Fruit fly (Drosophila melanogaster) whole organism, wandering third instar larva: ENCODE data around the gene Imp.
A peak's percentile ranks its signal among the peaks of the same experiment; 100 is the strongest.

Experiments used
- Abd-B ChIP-seq: fragments of >200 bp; optimal IDR thresholded peaks from 2 replicates; lab custom pipeline; 2017; ENCODE audit warnings: missing biosample characterization, missing genetic modification characterization
- CG32264 ChIP-seq: fragments of 200-800 bp; sonication (Bioruptor generic); optimal IDR thresholded peaks from 2 replicates; lab custom pipeline; 2016; ENCODE audit warnings: missing biosample characterization, missing genetic modification characterization
- CrebA ChIP-seq: fragments of 200-800 bp; sonication (Bioruptor generic); optimal IDR thresholded peaks from 2 replicates; lab custom pipeline; 2016; ENCODE audit warnings: missing biosample characterization, mild to moderate bottlenecking, missing genetic modification characterization, borderline replicate concordance
- Dfd ChIP-seq: fragments of >200 bp; optimal IDR thresholded peaks from 2 replicates; lab custom pipeline; 2017; ENCODE audit warnings: missing biosample characterization, missing genetic modification characterization
- Dif ChIP-seq: fragments of 200-275, 200-300 bp; sonication (Bioruptor generic); optimal IDR thresholded peaks from 2 replicates; lab custom pipeline; 2018; ENCODE audit warnings: missing biosample characterization, missing genetic modification characterization; ENCODE audit not compliant: partially characterized antibody
- GATAd ChIP-seq: sonication (Bioruptor generic); optimal IDR thresholded peaks from 2 replicates; lab custom pipeline; 2016; ENCODE audit warnings: missing biosample characterization, missing genetic modification characterization
- HLH106 ChIP-seq: fragments of 200-800 bp; optimal IDR thresholded peaks from 3 replicates; lab custom pipeline; 2019; ENCODE audit warnings: missing biosample characterization, mild to moderate bottlenecking, missing genetic modification characterization, moderate library complexity
- Hnf4 ChIP-seq: fragments of 200-800 bp; sonication (Bioruptor generic); optimal IDR thresholded peaks from 2 replicates; lab custom pipeline; 2016; ENCODE audit warnings: missing biosample characterization, mild to moderate bottlenecking, missing genetic modification characterization
- Hr78 ChIP-seq: fragments of >200 bp; optimal IDR thresholded peaks from 2 replicates; lab custom pipeline; 2017; ENCODE audit warnings: missing biosample characterization, missing genetic modification characterization
- Hr83 ChIP-seq: fragments of 200-300 bp; sonication (Bioruptor generic); optimal IDR thresholded peaks from 2 replicates; lab custom pipeline; 2016; ENCODE audit warnings: missing biosample characterization, mild to moderate bottlenecking, missing genetic modification characterization, moderate library complexity; ENCODE audit not compliant: poor library complexity, severe bottlenecking
- Jra ChIP-seq: sonication (Bioruptor generic); optimal IDR thresholded peaks from 2 replicates; lab custom pipeline; 2016; ENCODE audit warnings: missing biosample characterization, missing genetic modification characterization
- Myc ChIP-seq: fragments of >200 bp; optimal IDR thresholded peaks from 2 replicates; lab custom pipeline; 2017
- N ChIP-seq: fragments of >200 bp; optimal IDR thresholded peaks from 2 replicates; lab custom pipeline; 2018; ENCODE audit warnings: missing biosample characterization, missing external identifiers, missing genetic modification characterization
- OdsH ChIP-seq: fragments of 200-800 bp; sonication (Bioruptor generic); optimal IDR thresholded peaks from 2 replicates; lab custom pipeline; 2016; ENCODE audit warnings: missing biosample characterization, mild to moderate bottlenecking, missing genetic modification characterization
- Rel ChIP-seq, 2 experiments: fragments of 200-800 bp; sonication (Bioruptor generic) in 1 of 2; optimal IDR thresholded peaks; 2 replicates in 1 of 2; 3 replicates in 1 of 2; lab custom pipeline; 2016 to 2019; ENCODE audit warnings: mild to moderate bottlenecking in 2 of 2, missing biosample characterization in 2 of 2, missing genetic modification characterization in 2 of 2, moderate library complexity in 1 of 2
- Sp1 ChIP-seq: fragments of 200-800 bp; sonication (Bioruptor generic); optimal IDR thresholded peaks from 3 replicates; lab custom pipeline; 2019; ENCODE audit warnings: missing biosample characterization, mild to moderate bottlenecking, missing genetic modification characterization, moderate library complexity
- Vsx2 ChIP-seq: fragments of 200-300, 225-300 bp; sonication (Bioruptor generic); optimal IDR thresholded peaks from 2 replicates; lab custom pipeline; 2018; ENCODE audit warnings: missing biosample characterization, missing genetic modification characterization; ENCODE audit not compliant: partially characterized antibody
- br ChIP-seq: fragments of 200-800 bp; sonication (Bioruptor generic); optimal IDR thresholded peaks from 2 replicates; lab custom pipeline; 2016; ENCODE audit warnings: missing biosample characterization, missing genetic modification characterization
- brk ChIP-seq: fragments of 200-800 bp; sonication (Bioruptor generic); optimal IDR thresholded peaks from 2 replicates; lab custom pipeline; 2016; ENCODE audit warnings: missing biosample characterization, mild to moderate bottlenecking, missing genetic modification characterization
- dl ChIP-seq, 2 experiments: fragments of 175-275, 200-275 bp in 1 of 2; fragments of 200-275 bp in 1 of 2; sonication (Bioruptor generic); optimal IDR thresholded peaks; lab custom pipeline; 2018; ENCODE audit warnings: mild to moderate bottlenecking in 2 of 2, missing biosample characterization in 2 of 2, missing genetic modification characterization in 2 of 2, moderate library complexity in 2 of 2; ENCODE audit not compliant: partially characterized antibody in 2 of 2, insufficient read depth in 1 of 2
- ey ChIP-seq: fragments of 200-800 bp; sonication (Bioruptor generic); optimal IDR thresholded peaks from 2 replicates; lab custom pipeline; 2016; ENCODE audit warnings: missing biosample characterization, missing genetic modification characterization
- foxo ChIP-seq, 2 experiments: fragments of 200-800 bp; sonication (Bioruptor generic); optimal IDR thresholded peaks; 2 replicates in 1 of 2; 3 replicates in 1 of 2; lab custom pipeline; 2016 to 2017; ENCODE audit warnings: missing biosample characterization in 2 of 2, missing genetic modification characterization in 2 of 2
- fru ChIP-seq: fragments of 200-800 bp; sonication (Bioruptor generic); optimal IDR thresholded peaks from 3 replicates; lab custom pipeline; 2016; ENCODE audit warnings: missing biosample characterization, mild to moderate bottlenecking, missing genetic modification characterization
- h ChIP-seq: fragments of 200-800 bp; sonication (Bioruptor generic); optimal IDR thresholded peaks from 3 replicates; lab custom pipeline; 2016; ENCODE audit warnings: missing biosample characterization, mild to moderate bottlenecking, missing genetic modification characterization
- jim ChIP-seq: fragments of 175-275, 200-325 bp; sonication (Bioruptor generic); optimal IDR thresholded peaks from 2 replicates; lab custom pipeline; 2016; ENCODE audit warnings: missing biosample characterization, mild to moderate bottlenecking, missing genetic modification characterization
- lola ChIP-seq: fragments of >200 bp; optimal IDR thresholded peaks from 2 replicates; lab custom pipeline; 2017; ENCODE audit warnings: missing biosample characterization, missing genetic modification characterization
- pan ChIP-seq: fragments of >200 bp; optimal IDR thresholded peaks from 2 replicates; lab custom pipeline; 2017
- psq ChIP-seq: fragments of 200-800 bp; sonication (Bioruptor generic); optimal IDR thresholded peaks from 3 replicates; lab custom pipeline; 2017; ENCODE audit warnings: missing biosample characterization, mild to moderate bottlenecking, missing genetic modification characterization, moderate library complexity
- rgr ChIP-seq: fragments of 200-800 bp; sonication (Bioruptor generic); optimal IDR thresholded peaks from 3 replicates; lab custom pipeline; 2016; ENCODE audit warnings: missing biosample characterization, mild to moderate bottlenecking, missing genetic modification characterization
- sage ChIP-seq: fragments of 200-800 bp; sonication (Bioruptor generic); optimal IDR thresholded peaks from 2 replicates; lab custom pipeline; 2016; ENCODE audit warnings: missing biosample characterization, mild to moderate bottlenecking, missing genetic modification characterization
- sv ChIP-seq: fragments of 200-800 bp; sonication (Bioruptor generic); optimal IDR thresholded peaks from 3 replicates; lab custom pipeline; 2016; ENCODE audit warnings: missing biosample characterization, missing genetic modification characterization
- usp ChIP-seq: fragments of >200 bp; optimal IDR thresholded peaks from 2 replicates; lab custom pipeline; 2017; ENCODE audit warnings: missing biosample characterization, missing genetic modification characterization

Gene Imp

dm6 chrX:10820741-10821140 lies 3.3 kb downstream of the Imp start:
- TF ChIP-seq psq (GFP tag; lab: Kevin White, UChicago) = no peak
- no peak for TF ChIP-seq Abd-B (GFP tag; lab: Kevin White, UChicago)
- no peak for TF ChIP-seq rgr (GFP tag; lab: Kevin White, UChicago)
- no peak for TF ChIP-seq Jra (GFP tag; lab: Kevin White, UChicago)
- no peak for TF ChIP-seq jim (GFP tag; lab: Kevin White, UChicago)
- TF ChIP-seq OdsH (GFP tag; lab: Kevin White, UChicago) = no peak
- no peak for TF ChIP-seq Vsx2 (GFP tag; lab: Kevin White, UChicago)
- no peak for TF ChIP-seq CG32264
- TF ChIP-seq br (GFP tag; lab: Kevin White, UChicago) = no peak

DNA sequence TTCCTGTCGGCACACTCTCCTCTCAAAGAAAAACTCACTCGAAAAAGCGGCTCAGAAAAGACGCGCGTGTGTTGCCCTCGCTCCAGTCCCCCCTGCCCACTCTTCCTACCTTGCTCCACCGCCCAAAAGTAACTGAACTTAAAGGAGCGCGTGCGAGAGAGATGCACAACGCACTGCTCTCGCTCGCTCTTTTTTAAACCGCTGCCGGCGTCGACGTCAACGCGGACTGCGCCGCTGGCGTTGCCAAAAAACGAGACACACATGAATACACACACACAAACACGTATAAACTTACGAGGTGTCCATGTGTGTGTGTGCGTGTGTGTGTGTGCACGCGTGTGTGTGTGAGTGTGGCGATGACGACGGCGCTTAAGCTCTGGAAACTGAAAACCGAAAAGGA lies 7.2 kb downstream of the Imp start:
- TF ChIP-seq CrebA = peak; percentile 7
- TF ChIP-seq Sp1 (GFP tag; lab: Kevin White, UChicago) = no peak
- peak; percentile 89 for TF ChIP-seq fru (GFP tag; lab: Kevin White, UChicago)
- TF ChIP-seq psq (GFP tag; lab: Kevin White, UChicago) = peak; percentile 70

DNA sequence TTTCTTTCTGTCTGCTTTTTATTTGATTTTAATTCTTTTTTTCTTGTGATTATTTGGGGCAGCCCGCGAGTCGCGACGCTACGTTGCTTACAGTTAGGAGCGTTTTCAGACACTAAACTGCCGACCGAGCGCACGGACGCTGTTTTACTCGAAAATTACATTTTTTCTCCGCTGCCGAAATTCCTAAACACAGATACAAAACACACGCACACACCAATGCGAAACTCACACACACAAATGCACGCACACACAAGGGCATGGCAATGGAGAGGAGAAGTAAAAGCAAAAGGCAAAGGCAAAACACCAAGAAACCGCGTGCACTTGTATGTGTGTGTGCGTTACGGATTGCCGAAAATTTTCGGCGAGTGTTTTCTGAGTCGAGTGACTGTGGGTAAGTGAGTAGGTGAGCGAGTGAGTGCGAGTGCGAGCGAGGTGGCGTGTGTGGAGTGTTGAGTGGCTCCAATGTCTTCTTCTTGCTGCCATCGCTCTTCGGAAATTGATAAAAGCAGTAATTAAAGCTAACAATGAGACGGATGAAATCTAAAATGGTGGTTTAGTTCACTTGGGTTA lies 8.5 kb downstream of the Imp start:
- no peak for TF ChIP-seq foxo (GFP tag; optimal IDR thresholded peaks at IDR 0.05; lab: Kevin White, UChicago)
- peak; percentile 10 for TF ChIP-seq Hnf4 (GFP tag; lab: Kevin White, UChicago)
- peak; percentile 19 for TF ChIP-seq Sp1 (GFP tag; lab: Kevin White, UChicago)
- peak; percentile 41 for TF ChIP-seq fru (GFP tag; lab: Kevin White, UChicago)
- no peak for TF ChIP-seq ey (GFP tag; lab: Kevin White, UChicago)
- TF ChIP-seq CrebA = peak; percentile 58
- no peak for TF ChIP-seq Myc (lab: Kevin White, UChicago)
- peak; percentile 76 for TF ChIP-seq psq (GFP tag; lab: Kevin White, UChicago)
- no peak for TF ChIP-seq lola (GFP tag; lab: Kevin White, UChicago)
- TF ChIP-seq OdsH (GFP tag; lab: Kevin White, UChicago) = peak; percentile 14
- no peak for TF ChIP-seq Dif
- TF ChIP-seq br (GFP tag; lab: Kevin White, UChicago) = no peak
- no peak for TF ChIP-seq brk (GFP tag; lab: Kevin White, UChicago)
- TF ChIP-seq GATAd (GFP tag; lab: Kevin White, UChicago) = no peak
- TF ChIP-seq pan (lab: Kevin White, UChicago) = no peak
- no peak for TF ChIP-seq sv (GFP tag; lab: Kevin White, UChicago)
- no peak for TF ChIP-seq jim (GFP tag; lab: Kevin White, UChicago)
- TF ChIP-seq HLH106 = no peak
- no peak for TF ChIP-seq h (GFP tag; lab: Kevin White, UChicago)
- peak; percentile 21 for TF ChIP-seq Rel (GFP tag; optimal IDR thresholded peaks at IDR 0.05; lab: Kevin White, UChicago)
- TF ChIP-seq Rel (tag; optimal IDR thresholded peaks at IDR 0.05; lab: Kevin White, UChicago) = peak; percentile 20
- TF ChIP-seq Dfd (GFP tag; lab: Kevin White, UChicago) = no peak
- TF ChIP-seq CG32264 = no peak
- no peak for TF ChIP-seq sage (GFP tag; lab: Kevin White, UChicago)
- no peak for TF ChIP-seq usp
- TF ChIP-seq Abd-B (GFP tag; lab: Kevin White, UChicago) = peak; percentile 74
- TF ChIP-seq Vsx2 (GFP tag; lab: Kevin White, UChicago) = no peak
- peak; percentile 99 for TF ChIP-seq N (GFP tag; lab: Kevin White, UChicago)
- TF ChIP-seq Jra (GFP tag; lab: Kevin White, UChicago) = no peak
- peak; percentile 13 for TF ChIP-seq Hr83 (GFP tag; lab: Kevin White, UChicago)
- TF ChIP-seq dl (GFP tag; optimal IDR thresholded peaks at IDR 0.05; lab: Kevin White, UChicago; ENCODE audit: insufficient read depth in 1 of 2, partially characterized antibody in 2 of 2) = peak; percentile 40 to 44
- TF ChIP-seq Hr78 (GFP tag; lab: Kevin White, UChicago) = peak; percentile 85

DNA sequence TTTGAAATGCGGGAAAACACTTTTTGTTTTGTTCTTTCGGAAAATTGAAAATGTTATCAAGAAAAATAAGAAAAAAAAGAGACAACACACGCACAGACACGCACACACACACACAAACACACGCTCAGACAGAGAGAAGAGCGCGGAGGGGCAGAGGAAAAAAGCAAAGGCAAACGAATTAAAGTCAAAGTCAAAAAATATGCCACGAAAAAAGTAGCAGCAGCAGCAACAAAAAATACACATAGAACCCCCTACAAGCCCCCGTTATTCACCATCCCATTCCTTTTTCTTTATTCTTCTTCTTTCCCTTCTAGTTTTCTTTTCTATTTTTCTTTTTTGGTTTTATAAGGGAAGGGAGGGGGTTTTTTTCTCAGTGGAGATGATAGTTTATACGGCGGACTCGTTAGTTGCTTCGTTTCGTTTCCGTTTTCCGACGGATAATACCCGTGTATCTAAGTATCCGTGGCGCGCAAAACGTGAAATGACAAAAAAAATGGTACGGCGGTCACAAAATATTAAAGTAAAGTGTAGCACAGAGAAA lies 9.2 kb downstream of the Imp start:
- TF ChIP-seq Dfd (GFP tag; lab: Kevin White, UChicago) (peak; percentile 3), pan (lab: Kevin White, UChicago) (no peak)
- TF ChIP-seq, all 38 proteins: peak for 1
